Worm (Caenorhabditis elegans) whole organism, late embryonic: ENCODE measurements around the gene T27A1.2.

ENCODE experiments used
- K02D7.2 ChIP-seq: sonication (generic microtip); optimal IDR thresholded peaks from 2 replicates; lab custom pipeline; 2017; ENCODE audit warnings: mild to moderate bottlenecking, missing genetic modification characterization, missing compliant biosample characterization
- ceh-45 ChIP-seq: fragments of 200-800 bp; sonication (Bioruptor generic); IDR thresholded peaks from 2 replicates; pipeline ENCODE4 v1.3.6; 2022; ENCODE audit warnings: missing genetic modification reagents, missing genetic modification characterization, missing compliant biosample characterization
- ceh-9 ChIP-seq: sonication (generic microtip); optimal IDR thresholded peaks from 2 replicates; lab custom pipeline; 2016; ENCODE audit warnings: mild to moderate bottlenecking, missing genetic modification characterization, inconsistent platforms, missing compliant biosample characterization
- dve-1 ChIP-seq: sonication (generic microtip); optimal IDR thresholded peaks from 2 replicates; lab custom pipeline; 2017; ENCODE audit warnings: antibody characterized with exemption, mild to moderate bottlenecking, missing genetic modification characterization, missing compliant biosample characterization
- fax-1 ChIP-seq: sonication (generic microtip); optimal IDR thresholded peaks from 2 replicates; lab custom pipeline; 2016; ENCODE audit warnings: missing genotype, missing genetic modification characterization, missing compliant biosample characterization
- lim-6 ChIP-seq: sonication (generic microtip); optimal IDR thresholded peaks from 2 replicates; lab custom pipeline; 2016; ENCODE audit warnings: missing genetic modification characterization, missing compliant biosample characterization
- npax-4 ChIP-seq: sonication (generic microtip); optimal IDR thresholded peaks from 2 replicates; lab custom pipeline; 2016; ENCODE audit warnings: missing genetic modification characterization, missing compliant biosample characterization
- pag-3 ChIP-seq: sonication (generic microtip); optimal IDR thresholded peaks from 2 replicates; lab custom pipeline; 2016; ENCODE audit warnings: missing compliant biosample characterization, missing genetic modification characterization, borderline replicate concordance
- unc-86 ChIP-seq: sonication (generic microtip); optimal IDR thresholded peaks from 2 replicates; lab custom pipeline; 2016; ENCODE audit warnings: missing genetic modification characterization, missing compliant biosample characterization
- zip-5 ChIP-seq: sonication (generic microtip); optimal IDR thresholded peaks from 2 replicates; lab custom pipeline; 2016; ENCODE audit warnings: missing genetic modification characterization, missing compliant biosample characterization

DNA sequence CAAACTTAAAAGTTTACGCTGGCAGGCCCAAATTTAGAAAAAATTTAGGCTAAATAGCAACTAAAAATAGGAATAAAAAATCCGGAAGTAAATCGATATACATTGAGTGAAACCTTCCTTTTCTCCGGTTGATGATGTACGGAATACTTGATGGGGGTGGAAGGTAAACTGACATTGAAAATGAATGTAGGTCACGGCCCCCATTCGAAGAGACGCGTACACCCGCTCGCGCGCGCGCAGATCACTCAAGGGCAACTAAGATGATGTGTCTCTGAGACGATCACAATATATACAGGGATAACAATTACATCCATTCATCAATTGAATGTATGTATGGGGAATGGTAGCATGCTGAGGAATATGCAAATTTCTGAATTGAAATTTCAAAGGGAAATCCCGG lies 37.4 kb upstream of the T27A1.2 start:
- TF ChIP-seq fax-1 (tag; lab: Kevin White, UChicago) (no peak), unc-86 (no peak), lim-6 (tag; lab: Kevin White, UChicago) (no peak), K02D7.2 (tag; lab: Kevin White, UChicago) (no peak), dve-1 (tag; lab: Kevin White, UChicago) (no peak), ceh-45 (no peak), zip-5 (tag; lab: Kevin White, UChicago) (no peak), ceh-9 (tag; lab: Kevin White, UChicago) (no peak), npax-4 (tag; lab: Kevin White, UChicago) (no peak), pag-3 (tag; lab: Kevin White, UChicago) (no peak)
